Worm (Caenorhabditis elegans): ENCODE measurements around the gene K04D7.6.

Gene K04D7.6

ce11 chrIV:10222122-10222589 is 16.1 kb upstream of the K04D7.6 start, which contains the start of gene C24F3.2:
Gene C24F3.2 (plus strand): TSS chrIV:10222539.
- TF ChIP-seq lin-13 (GFP tag; optimal IDR thresholded peaks at IDR 0.05) (peak; percentile 11), unc-30 (tag; optimal IDR thresholded peaks at IDR 0.05) (no peak), fkh-10 (GFP tag; optimal IDR thresholded peaks at IDR 0.05) (no peak), irx-1 (tag; optimal IDR thresholded peaks at IDR 0.05) (peak; percentile 61), C16A3.4 (tag; optimal IDR thresholded peaks at IDR 0.05) (peak; percentile 45), vab-15 (tag; optimal IDR thresholded peaks at IDR 0.05) (peak; percentile 52), egl-13 (tag; optimal IDR thresholded peaks at IDR 0.05) (peak; percentile 0), tlp-1 (tag; optimal IDR thresholded peaks at IDR 0.05) (no peak), pqm-1 (tag; optimal IDR thresholded peaks at IDR 0.05) (no peak), nhr-71 (tag; optimal IDR thresholded peaks at IDR 0.05) (peak; percentile 81), zag-1 (tag; optimal IDR thresholded peaks at IDR 0.05) (no peak), ceh-88 (GFP tag; IDR thresholded peaks at IDR 0.05) (no peak), ztf-4 (tag; optimal IDR thresholded peaks at IDR 0.05) (peak; percentile 48), C34B4.2 (tag; optimal IDR thresholded peaks at IDR 0.05) (no peak), ceh-63 (GFP tag; optimal IDR thresholded peaks at IDR 0.05) (no peak), nhr-90 (tag; optimal IDR thresholded peaks at IDR 0.05; ENCODE audit: poor library complexity) (peak; percentile 56), mab-9 (GFP tag; IDR thresholded peaks at IDR 0.05) (no peak), nhr-12 (tag; optimal IDR thresholded peaks at IDR 0.05) (no peak), elt-2 (tag; optimal IDR thresholded peaks at IDR 0.05) (no peak), xbp-1 (tag; optimal IDR thresholded peaks at IDR 0.05) (peak; percentile 64), jun-1 (tag; optimal IDR thresholded peaks at IDR 0.05) (no peak), dpl-1 (GFP tag; optimal IDR thresholded peaks at IDR 0.05) (peak; percentile 60 to 85 (median 74)), C04F5.9 (tag; optimal IDR thresholded peaks at IDR 0.05) (no peak), grh-1 (GFP tag; IDR thresholded peaks at IDR 0.05) (no peak), egl-27 (tag; optimal IDR thresholded peaks at IDR 0.05) (no peak), lin-35 (GFP tag; optimal IDR thresholded peaks at IDR 0.05) (peak; percentile 77 to 87), hpl-2 (GFP tag; optimal IDR thresholded peaks at IDR 0.05) (no peak), lir-3 (tag; optimal IDR thresholded peaks at IDR 0.05; ENCODE audit: poor library complexity) (no peak), skn-1 (tag; optimal IDR thresholded peaks at IDR 0.05) (peak; percentile 24), sptf-1 (tag; optimal IDR thresholded peaks at IDR 0.05) (no peak), nhr-76 (tag; optimal IDR thresholded peaks at IDR 0.05) (no peak), blmp-1 (tag; optimal IDR thresholded peaks at IDR 0.05) (peak; percentile 71), hlh-17 (GFP tag; optimal IDR thresholded peaks at IDR 0.05; ENCODE audit: borderline replicate concordance) (no peak), mdl-1 (tag; optimal IDR thresholded peaks at IDR 0.05) (no peak), nhr-77 (tag; optimal IDR thresholded peaks at IDR 0.05) (peak; percentile 38), isw-1 (GFP tag; IDR thresholded peaks at IDR 0.05) (peak; percentile 16; the same call in 1 of the 2 replicates), aha-1 (tag; optimal IDR thresholded peaks at IDR 0.05) (no peak), lin-39 (tag; optimal IDR thresholded peaks at IDR 0.05) (no peak), zip-4 (GFP tag; optimal IDR thresholded peaks at IDR 0.05) (no peak), swsn-7 (tag; optimal IDR thresholded peaks at IDR 0.05) (peak; percentile 67), lin-15B (tag; optimal IDR thresholded peaks at IDR 0.05) (no peak), ama-1 (optimal IDR thresholded peaks at IDR 0.05) (no peak), unc-86 (tag; optimal IDR thresholded peaks at IDR 0.05) (peak; percentile 26), efl-3 (GFP tag; optimal IDR thresholded peaks at IDR 0.05) (no peak), nhr-85 (tag) (peak; percentile 94), dsc-1 (tag; optimal IDR thresholded peaks at IDR 0.05) (peak; percentile 59), lin-14 (GFP tag; optimal IDR thresholded peaks at IDR 0.05) (peak; percentile 94), nhr-20 (tag; optimal IDR thresholded peaks at IDR 0.05) (peak; percentile 80), ceh-82 (tag; optimal IDR thresholded peaks at IDR 0.05) (peak in 1 of 3 experiments; percentile 29), alr-1 (tag; optimal IDR thresholded peaks at IDR 0.05; ENCODE audit: borderline replicate concordance) (no peak), ets-5 (GFP tag; IDR thresholded peaks at IDR 0.05) (no peak), pax-3 (tag; optimal IDR thresholded peaks at IDR 0.05) (no peak), nhr-84 (tag; optimal IDR thresholded peaks at IDR 0.05) (no peak)

Measured in whole organism, L1 larva.